Fruit fly (Drosophila melanogaster) whole organism, embryonic: ENCODE results near the gene vnd.

Source experiments
- Adf1 ChIP-seq: fragments of 200-800 bp; sonication (Bioruptor generic); IDR thresholded peaks from 2 replicates; pipeline ENCODE4 v1.3.6; 2022; ENCODE audit warnings: missing biosample characterization, missing genetic modification characterization
- Blimp-1 ChIP-seq: fragments of 200-800 bp; sonication (Bioruptor generic); optimal IDR thresholded peaks from 3 replicates; lab custom pipeline; 2018; ENCODE audit warnings: missing biosample characterization, missing genetic modification characterization, mild to moderate bottlenecking, moderate library complexity, missing genetic modification reagents
- CG10321 ChIP-seq: fragments of 200-800 bp; sonication (Bioruptor generic); IDR thresholded peaks from 2 replicates; pipeline ENCODE4 v1.3.6; 2022; ENCODE audit warnings: missing biosample characterization, missing genetic modification characterization
- CG10543 ChIP-seq: fragments of 200-800 bp; sonication (Bioruptor generic); optimal IDR thresholded peaks from 3 replicates; lab custom pipeline; 2017; ENCODE audit warnings: missing biosample characterization, mild to moderate bottlenecking, missing genetic modification characterization, moderate library complexity
- CG11398 ChIP-seq: fragments of 200-800 bp; sonication (Bioruptor generic); optimal IDR thresholded peaks from 2 replicates; lab custom pipeline; 2016; ENCODE audit warnings: missing biosample characterization, missing genetic modification characterization
- CG1832 ChIP-seq: fragments of 200-800 bp; sonication (Bioruptor generic); optimal IDR thresholded peaks from 2 replicates; lab custom pipeline; 2017; ENCODE audit warnings: missing biosample characterization, mild to moderate bottlenecking, missing genetic modification characterization, inconsistent platforms
- CG3281 ChIP-seq: fragments of 200-800 bp; sonication (Bioruptor generic); optimal IDR thresholded peaks from 3 replicates; lab custom pipeline; 2017; ENCODE audit warnings: missing biosample characterization, mild to moderate bottlenecking, missing genetic modification characterization
- CG33213 ChIP-seq: fragments of 200-800 bp; sonication (Bioruptor generic); optimal IDR thresholded peaks from 3 replicates; lab custom pipeline; 2016; ENCODE audit warnings: missing biosample characterization, missing genetic modification characterization
- CG4360 ChIP-seq: fragments of 200-800 bp; sonication (Bioruptor generic); IDR thresholded peaks from 2 replicates; pipeline ENCODE4 v1.3.6; 2022; ENCODE audit warnings: missing biosample characterization, missing genetic modification characterization
- CG5180 ChIP-seq: fragments of 200-800 bp; sonication (Bioruptor generic); optimal IDR thresholded peaks from 3 replicates; lab custom pipeline; 2017; ENCODE audit warnings: missing biosample characterization, missing genetic modification characterization, mild to moderate bottlenecking, moderate library complexity, missing genetic modification reagents
- CG7786 ChIP-seq: fragments of 200-800 bp; sonication (Bioruptor generic); optimal IDR thresholded peaks from 2 replicates; lab custom pipeline; 2016; ENCODE audit warnings: missing biosample characterization, missing genetic modification characterization
- CG8281 ChIP-seq: fragments of 200-800 bp; sonication (Bioruptor generic); optimal IDR thresholded peaks from 2 replicates; lab custom pipeline; 2018; ENCODE audit warnings: missing biosample characterization, mild to moderate bottlenecking, missing genetic modification characterization, moderate library complexity
- D19A ChIP-seq: fragments of 200-800 bp; optimal IDR thresholded peaks from 3 replicates; lab custom pipeline; 2019; ENCODE audit warnings: missing biosample characterization, mild to moderate bottlenecking, missing genetic modification characterization, moderate library complexity
- Deaf1 ChIP-seq: fragments of 200-800 bp; optimal IDR thresholded peaks from 3 replicates; lab custom pipeline; 2019; ENCODE audit warnings: missing biosample characterization, mild to moderate bottlenecking, missing genetic modification characterization, moderate library complexity
- ERR ChIP-seq: fragments of 200-800 bp; sonication (Bioruptor generic); optimal IDR thresholded peaks from 2 replicates; lab custom pipeline; 2016; ENCODE audit warnings: missing biosample characterization, missing genetic modification characterization
- GATAe ChIP-seq: fragments of 200-800 bp; sonication (Bioruptor generic); conservative IDR thresholded peaks from 2 replicates; pipeline ENCODE4 v1.3.6; 2022; ENCODE audit warnings: missing biosample characterization, missing genetic modification characterization
- Gsc ChIP-seq: fragments of 200-800 bp; sonication (Bioruptor generic); IDR thresholded peaks from 2 replicates; pipeline ENCODE4 v1.3.6; 2022; ENCODE audit warnings: missing biosample characterization, missing genetic modification characterization
- Hey ChIP-seq: fragments of 200-800 bp; sonication (Bioruptor generic); optimal IDR thresholded peaks from 3 replicates; lab custom pipeline; 2018; ENCODE audit warnings: missing biosample characterization, mild to moderate bottlenecking, missing genetic modification characterization
- Hr39 ChIP-seq: fragments of >200 bp; optimal IDR thresholded peaks from 2 replicates; lab custom pipeline; 2017
- MBD-R2 ChIP-seq: fragments of 200-800 bp; sonication (Bioruptor generic); IDR thresholded peaks from 2 replicates; pipeline ENCODE4 v1.3.6; 2022; ENCODE audit warnings: missing biosample characterization, missing genetic modification characterization
- NK7.1 ChIP-seq: fragments of 200-800 bp; sonication (Bioruptor generic); optimal IDR thresholded peaks from 3 replicates; lab custom pipeline; 2016; ENCODE audit warnings: missing biosample characterization, missing genetic modification characterization
- Nf-YA ChIP-seq: fragments of 200-800 bp; sonication (Bioruptor generic); IDR thresholded peaks from 2 replicates; pipeline ENCODE4 v1.3.6; 2022; ENCODE audit warnings: missing biosample characterization, missing genetic modification characterization
- Nf-YB ChIP-seq: fragments of 200-800 bp; sonication (Bioruptor generic); optimal IDR thresholded peaks from 3 replicates; lab custom pipeline; 2019; ENCODE audit warnings: missing biosample characterization, mild to moderate bottlenecking, missing genetic modification characterization, moderate library complexity
- Nf-YC ChIP-seq: fragments of 200-800 bp; optimal IDR thresholded peaks from 3 replicates; lab custom pipeline; 2019; ENCODE audit warnings: missing biosample characterization, mild to moderate bottlenecking, missing genetic modification characterization, moderate library complexity
- NfI ChIP-seq: fragments of 200-800 bp; sonication (Bioruptor generic); optimal IDR thresholded peaks from 3 replicates; lab custom pipeline; 2018; ENCODE audit warnings: missing biosample characterization, mild to moderate bottlenecking, missing genetic modification characterization, moderate library complexity
- Pdp1 ChIP-seq, 2 experiments: fragments of 200-800 bp; sonication (Bioruptor generic); optimal IDR thresholded peaks; 3 replicates each; lab custom pipeline; 2016; ENCODE audit warnings: missing biosample characterization in 2 of 2, missing genetic modification characterization in 2 of 2, mild to moderate bottlenecking in 1 of 2, moderate library complexity in 1 of 2
- Poxn ChIP-seq: fragments of 200-800 bp; sonication (Bioruptor generic); IDR thresholded peaks from 2 replicates; pipeline ENCODE4 v1.3.6; 2022; ENCODE audit warnings: missing biosample characterization, missing genetic modification characterization
- Side ChIP-seq: fragments of 200-800 bp; sonication (Bioruptor generic); optimal IDR thresholded peaks from 2 replicates; lab custom pipeline; 2016; ENCODE audit warnings: missing biosample characterization, missing genetic modification characterization
- Vsx1 ChIP-seq: fragments of 200-800 bp; sonication (Bioruptor generic); optimal IDR thresholded peaks from 2 replicates; lab custom pipeline; 2017; ENCODE audit warnings: missing biosample characterization, mild to moderate bottlenecking, missing genetic modification characterization, missing genetic modification reagents
- abd-A ChIP-seq: fragments of 200-800 bp; sonication (Bioruptor generic); optimal IDR thresholded peaks from 3 replicates; lab custom pipeline; 2019; ENCODE audit warnings: missing biosample characterization, mild to moderate bottlenecking, missing genetic modification characterization, moderate library complexity
- ash1 ChIP-seq: fragments of 200-800 bp; sonication (Bioruptor generic); optimal IDR thresholded peaks from 2 replicates; lab custom pipeline; 2018; ENCODE audit warnings: missing biosample characterization, mild to moderate bottlenecking, missing genetic modification characterization
- bsh ChIP-seq, 2 experiments: fragments of 200-800 bp; sonication (Bioruptor generic); optimal IDR thresholded peaks; 2 replicates each; lab custom pipeline; 2017 to 2018; ENCODE audit warnings: mild to moderate bottlenecking in 2 of 2, missing biosample characterization in 2 of 2, missing genetic modification characterization in 2 of 2, moderate library complexity in 1 of 2
- cg ChIP-seq: fragments of 200-800 bp; sonication (Bioruptor generic); optimal IDR thresholded peaks from 3 replicates; lab custom pipeline; 2019; ENCODE audit warnings: missing biosample characterization, mild to moderate bottlenecking, missing genetic modification characterization, moderate library complexity
- ci ChIP-seq: fragments of 200-800 bp; sonication (Bioruptor generic); IDR thresholded peaks from 3 replicates; pipeline ENCODE4 v1.3.6; 2022; ENCODE audit warnings: missing biosample characterization, missing genetic modification characterization
- crol ChIP-seq: fragments of 200-800 bp; sonication (Bioruptor generic); IDR thresholded peaks from 2 replicates; pipeline ENCODE4 v1.3.6; 2022; ENCODE audit warnings: missing biosample characterization, missing genetic modification characterization
- ewg ChIP-seq: fragments of 200-800 bp; sonication (Bioruptor generic); optimal IDR thresholded peaks from 3 replicates; lab custom pipeline; 2017; ENCODE audit warnings: mild to moderate bottlenecking, missing biosample characterization, missing genetic modification reagents, missing genetic modification characterization
- pho ChIP-seq: fragments of 200-800 bp; sonication (Bioruptor generic); optimal IDR thresholded peaks from 2 replicates; lab custom pipeline; 2016; ENCODE audit warnings: missing biosample characterization, missing genetic modification characterization
- ssp ChIP-seq: fragments of 200-800 bp; sonication (Bioruptor generic); IDR thresholded peaks from 2 replicates; pipeline ENCODE4 v1.3.6; 2022; ENCODE audit warnings: missing biosample characterization, missing genetic modification characterization
- sug ChIP-seq: fragments of 200-800 bp; optimal IDR thresholded peaks from 2 replicates; lab custom pipeline; 2019; ENCODE audit warnings: missing biosample characterization, mild to moderate bottlenecking, missing genetic modification characterization, moderate library complexity
- tup ChIP-seq: fragments of 200-800 bp; sonication (Bioruptor generic); optimal IDR thresholded peaks from 2 replicates; lab custom pipeline; 2016; ENCODE audit warnings: missing biosample characterization, mild to moderate bottlenecking, missing genetic modification characterization, moderate library complexity
- twi ChIP-seq: fragments of 200-800 bp; optimal IDR thresholded peaks from 2 replicates; lab custom pipeline; 2019; ENCODE audit warnings: missing biosample characterization, mild to moderate bottlenecking, missing genetic modification characterization, moderate library complexity
- zf30C ChIP-seq: fragments of 200-800 bp; sonication (Bioruptor generic); optimal IDR thresholded peaks from 3 replicates; lab custom pipeline; 2018; ENCODE audit warnings: missing biosample characterization, mild to moderate bottlenecking, missing genetic modification characterization

vnd gene

dm6 chrX:580635-581034 lies 1.3 kb upstream of the vnd start (continued):
- no peak for TF ChIP-seq Blimp-1
- peak; percentile 24; the same call in 1 of the 2 replicates for TF ChIP-seq Nf-YA (GFP tag; lab: Robert Waterston, UW)
- no peak for TF ChIP-seq CG8281 (tag; lab: Kevin White, UChicago)
- TF ChIP-seq bsh (GFP tag; optimal IDR thresholded peaks at IDR 0.05; lab: Kevin White, UChicago) = no peak
- no peak for TF ChIP-seq Gsc (GFP tag; lab: Robert Waterston, UW)
- peak; percentile 90 for TF ChIP-seq sug (tag; lab: Kevin White, UChicago)
- peak; percentile 80 for TF ChIP-seq Vsx1 (GFP tag; lab: Kevin White, UChicago)
- TF ChIP-seq CG7786 (GFP tag; lab: Kevin White, UChicago) = no peak
- no peak for TF ChIP-seq ssp (GFP tag; lab: Robert Waterston, UW)
- TF ChIP-seq ci (GFP tag; lab: Robert Waterston, UW) = peak; percentile 45; the same call in 1 of the 3 replicates
- no peak for TF ChIP-seq zf30C (GFP tag; lab: Kevin White, UChicago)
- no peak for TF ChIP-seq tup (GFP tag; lab: Kevin White, UChicago)
- no peak for TF ChIP-seq CG3281 (GFP tag; lab: Kevin White, UChicago)
- no peak for TF ChIP-seq CG10543 (GFP tag; lab: Kevin White, UChicago)
- peak; percentile 52 for TF ChIP-seq CG5180 (GFP tag; lab: Kevin White, UChicago)
- peak; percentile 6 for TF ChIP-seq ash1

dm6 chrX:588941-589340 lies 7.0 kb downstream of the vnd start:
- TF ChIP-seq cg = peak; percentile 54
- peak; percentile 90 for TF ChIP-seq ewg (GFP tag; lab: Kevin White, UChicago)
- no peak for TF ChIP-seq D19A (tag; lab: Kevin White, UChicago)
- TF ChIP-seq CG4360 (GFP tag; lab: Robert Waterston, UW) = no peak
- TF ChIP-seq MBD-R2 (GFP tag; lab: Robert Waterston, UW) = no peak
- TF ChIP-seq Side (GFP tag; lab: Kevin White, UChicago) = no peak
- peak; percentile 85 for TF ChIP-seq CG10321 (GFP tag; lab: Robert Waterston, UW)
- no peak for TF ChIP-seq CG11398 (GFP tag; lab: Kevin White, UChicago)
- peak; percentile 36; the same call in 1 of the 2 replicates for TF ChIP-seq crol (GFP tag; lab: Robert Waterston, UW)
- TF ChIP-seq Nf-YB (GFP tag; lab: Kevin White, UChicago) = peak; percentile 98
- TF ChIP-seq Pdp1 (GFP tag; optimal IDR thresholded peaks at IDR 0.05; lab: Kevin White, UChicago) = no peak
- peak; percentile 74 for TF ChIP-seq CG1832 (GFP tag; lab: Kevin White, UChicago)
- TF ChIP-seq abd-A = peak; percentile 25
- no peak for TF ChIP-seq Hey (tag; lab: Kevin White, UChicago)
- no peak for TF ChIP-seq CG33213 (GFP tag; lab: Kevin White, UChicago)
- TF ChIP-seq ERR (GFP tag; lab: Kevin White, UChicago) = no peak
- no peak for TF ChIP-seq CG5180 (GFP tag; lab: Kevin White, UChicago)
- TF ChIP-seq Nf-YC (tag; lab: Kevin White, UChicago) = peak; percentile 98
- no peak for TF ChIP-seq NfI (GFP tag; lab: Kevin White, UChicago)
- TF ChIP-seq twi = peak; percentile 13
- no peak for TF ChIP-seq NK7.1 (GFP tag; lab: Kevin White, UChicago)
- peak; percentile 70 for TF ChIP-seq Nf-YA (GFP tag; lab: Robert Waterston, UW)
- no peak for TF ChIP-seq Blimp-1
- TF ChIP-seq Hr39 = no peak
- peak; percentile 92 for TF ChIP-seq Adf1
- TF ChIP-seq Deaf1 (tag; lab: Kevin White, UChicago) = peak; percentile 24
- no peak for TF ChIP-seq GATAe (GFP tag; lab: Robert Waterston, UW)
- TF ChIP-seq pho (GFP tag; lab: Kevin White, UChicago) = no peak
- no peak for TF ChIP-seq Poxn (GFP tag; lab: Robert Waterston, UW)
